Worm (Caenorhabditis elegans): Measurements from ENCODE around the gene grd-10.

DNA sequence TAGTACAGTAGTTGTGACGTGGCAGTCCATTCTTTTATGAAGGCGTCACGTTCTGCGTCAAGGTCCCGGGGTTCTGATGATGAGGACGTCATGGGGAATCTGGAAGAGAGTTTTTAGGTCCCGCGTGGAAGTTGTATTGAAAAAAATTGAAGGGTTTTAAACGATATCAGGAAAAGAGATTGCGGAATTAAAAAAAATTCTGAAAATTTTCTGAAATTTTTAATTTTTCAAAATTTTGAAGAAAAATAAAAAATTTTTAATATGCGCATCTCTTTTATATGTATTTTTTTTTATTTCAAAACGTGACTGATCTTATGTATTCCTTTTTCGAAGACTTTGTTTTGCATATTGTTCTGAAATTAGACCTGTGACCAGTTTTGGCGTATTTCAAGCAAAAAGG lies 18.3 kb upstream of the grd-10 start, which contains the start of gene C04C3.6:
- TF ChIP-seq ztf-23 (GFP tag; IDR thresholded peaks at IDR 0.05): no peak
- no peak for TF ChIP-seq ztf-29 (GFP tag; IDR thresholded peaks at IDR 0.05)
- no peak for TF ChIP-seq ref-1 (GFP tag; conservative IDR thresholded peaks at IDR 0.05)

Data from whole organism, midembryonic.